Worm (Caenorhabditis elegans): ENCODE measurements around the gene clec-33.

DNA sequence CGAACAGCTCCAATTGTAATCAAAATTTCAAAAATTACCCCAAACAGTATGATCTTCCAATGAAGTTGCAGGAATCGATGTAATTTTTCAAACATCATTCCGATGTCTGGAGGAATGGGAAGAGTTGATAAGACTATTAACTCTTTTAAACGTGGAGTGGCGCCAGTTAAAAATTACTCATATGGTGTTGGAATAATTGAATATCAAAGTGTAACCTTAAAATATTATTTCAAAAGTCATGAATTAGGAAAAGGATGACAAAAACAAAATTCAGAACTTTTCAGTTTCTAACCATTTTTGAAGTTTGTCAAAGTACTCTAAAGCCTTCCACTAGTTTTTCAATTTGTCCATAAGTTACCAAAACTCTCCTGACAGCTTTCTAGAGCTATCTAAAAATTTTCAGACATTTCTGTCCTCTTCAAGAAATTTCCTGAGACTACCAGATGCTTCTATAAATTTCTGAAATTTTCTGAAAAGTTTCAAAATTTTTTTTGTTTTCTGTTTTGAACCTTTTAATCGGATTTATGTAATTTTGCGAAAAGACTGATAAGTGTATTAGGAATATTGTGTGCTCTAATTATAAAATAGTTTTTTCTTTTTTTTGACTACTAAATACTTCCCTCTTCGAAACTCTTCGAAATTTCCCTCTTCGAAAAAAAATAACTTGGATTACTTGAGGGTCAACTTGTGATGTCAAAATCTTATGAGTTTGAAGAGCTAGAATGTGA, 15.5 kb downstream of the clec-33 start, which contains the start of the genes clec-35 and clec-27:
- no peak for TF ChIP-seq ceh-13 (GFP tag; optimal IDR thresholded peaks at IDR 0.05)
- TF ChIP-seq hnd-1 (tag; optimal IDR thresholded peaks at IDR 0.05): no peak
